Worm (Caenorhabditis elegans): ENCODE results near the gene clec-179.

DNA sequence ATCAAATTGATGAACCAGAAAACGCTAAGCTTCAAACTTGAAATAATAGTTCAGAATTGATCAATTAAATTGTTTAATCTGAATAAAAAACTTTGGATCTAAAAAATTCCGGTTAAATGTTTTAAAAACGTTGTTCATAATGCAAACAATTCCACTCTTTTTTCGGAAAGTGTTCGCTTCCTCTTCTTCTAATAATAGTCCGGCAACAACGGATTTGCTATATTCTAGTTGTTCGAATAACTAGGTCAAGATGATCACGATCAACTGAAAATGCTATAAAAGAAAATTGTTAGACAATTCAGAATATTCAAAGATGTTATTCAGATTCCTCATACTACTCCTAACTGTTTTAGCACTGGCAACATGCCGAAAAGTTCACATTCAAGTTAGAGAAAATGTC lies 46.4 kb upstream of the clec-179 start, which contains the start of gene D2024.4:
- TF ChIP-seq ztf-11 (tag; optimal IDR thresholded peaks at IDR 0.05) (no peak), skn-1 (tag; optimal IDR thresholded peaks at IDR 0.05) (no peak), snpc-4 (tag; optimal IDR thresholded peaks at IDR 0.05) (no peak), nhr-237 (tag; optimal IDR thresholded peaks at IDR 0.05) (no peak), pqm-1 (tag; optimal IDR thresholded peaks at IDR 0.05) (no peak), nhr-28 (tag; optimal IDR thresholded peaks at IDR 0.05) (no peak), nhr-12 (tag; optimal IDR thresholded peaks at IDR 0.05) (no peak)

Measured in whole organism, L3 larva.